Fruit fly (Drosophila melanogaster): Measurements from ENCODE around the gene CG7557.

Gene CG7557

DNA sequence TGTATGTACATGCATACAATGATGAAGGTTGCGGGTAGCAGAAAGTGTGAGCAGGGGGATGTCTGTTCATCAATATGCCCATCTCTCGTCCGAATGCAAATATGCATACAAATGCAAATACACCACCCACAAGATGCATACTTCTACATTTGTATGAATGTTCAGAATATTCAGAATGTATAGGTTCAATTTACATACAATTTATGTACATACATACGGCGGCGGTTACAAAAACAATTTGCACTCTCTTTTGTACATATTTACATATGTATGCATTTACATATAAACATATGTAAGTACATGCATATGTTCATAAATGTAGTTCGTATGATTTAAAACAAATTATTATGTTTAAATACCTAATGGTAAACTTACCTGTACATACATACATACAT lies 46.9 kb downstream of the CG7557 start:
- TF ChIP-seq CG9705 (GFP tag; optimal IDR thresholded peaks at IDR 0.05), result no peak
- no peak for TF ChIP-seq Mio (GFP tag; optimal IDR thresholded peaks at IDR 0.05)
- no peak for TF ChIP-seq tai (GFP tag; optimal IDR thresholded peaks at IDR 0.05)
- TF ChIP-seq Dfd (GFP tag; optimal IDR thresholded peaks at IDR 0.05), result no peak
- no peak for TF ChIP-seq foxo (GFP tag; optimal IDR thresholded peaks at IDR 0.05)
- TF ChIP-seq N (GFP tag; optimal IDR thresholded peaks at IDR 0.05), result no peak
- no peak for TF ChIP-seq Jra (GFP tag; optimal IDR thresholded peaks at IDR 0.05)
- no peak for TF ChIP-seq CG32264 (GFP tag; optimal IDR thresholded peaks at IDR 0.05)
- no peak for TF ChIP-seq Dif (GFP tag; optimal IDR thresholded peaks at IDR 0.05; ENCODE audit: partially characterized antibody)
- TF ChIP-seq dl (GFP tag; optimal IDR thresholded peaks at IDR 0.05; ENCODE audit: insufficient read depth in 1 of 2, partially characterized antibody in 2 of 2), result no peak
- TF ChIP-seq sage (GFP tag; optimal IDR thresholded peaks at IDR 0.05), result no peak
- no peak for TF ChIP-seq woc (GFP tag; optimal IDR thresholded peaks at IDR 0.05)
- TF ChIP-seq jim (GFP tag; optimal IDR thresholded peaks at IDR 0.05), result no peak
- TF ChIP-seq CrebA (GFP tag; optimal IDR thresholded peaks at IDR 0.05; ENCODE audit: borderline replicate concordance), result no peak
- no peak for TF ChIP-seq pan (optimal IDR thresholded peaks at IDR 0.05)
- TF ChIP-seq sv (GFP tag; optimal IDR thresholded peaks at IDR 0.05), result no peak

DNA sequence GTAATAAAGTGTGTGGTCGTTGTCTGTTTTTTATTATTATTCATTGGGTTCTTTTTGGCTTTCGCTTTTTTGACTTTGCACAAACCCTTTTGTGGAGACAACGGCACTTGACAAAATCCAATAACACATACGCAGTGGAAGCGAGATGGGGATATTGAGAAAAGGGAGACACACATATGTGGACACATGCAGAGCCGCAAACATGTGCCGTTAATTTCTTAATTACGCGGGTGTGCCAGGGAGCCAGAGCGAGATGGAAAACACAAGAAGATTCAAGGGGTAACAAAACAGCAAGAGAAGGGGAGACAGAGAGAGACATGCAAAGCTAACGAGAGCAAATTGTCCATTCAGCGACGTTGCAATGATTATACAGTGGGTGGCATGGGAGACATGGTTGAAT lies 47.5 kb downstream of the CG7557 start:
- TF ChIP-seq Hr78 (GFP tag; optimal IDR thresholded peaks at IDR 0.05) (no peak), Dfd (GFP tag; optimal IDR thresholded peaks at IDR 0.05) (no peak), sage (GFP tag; optimal IDR thresholded peaks at IDR 0.05) (no peak), Vsx2 (GFP tag; optimal IDR thresholded peaks at IDR 0.05; ENCODE audit: partially characterized antibody) (peak; percentile 66), CG32264 (GFP tag; optimal IDR thresholded peaks at IDR 0.05) (no peak), dsf (GFP tag; optimal IDR thresholded peaks at IDR 0.05; ENCODE audit: borderline replicate concordance) (no peak), dmrt93B (GFP tag; optimal IDR thresholded peaks at IDR 0.05) (no peak), dl (GFP tag; optimal IDR thresholded peaks at IDR 0.05; ENCODE audit: insufficient read depth in 1 of 2, partially characterized antibody in 2 of 2) (no peak), GATAd (GFP tag; optimal IDR thresholded peaks at IDR 0.05) (no peak), lola (GFP tag; optimal IDR thresholded peaks at IDR 0.05) (no peak), psq (GFP tag; optimal IDR thresholded peaks at IDR 0.05) (peak; percentile 8), Rel (GFP tag; optimal IDR thresholded peaks at IDR 0.05) (no peak), Rel (tag; optimal IDR thresholded peaks at IDR 0.05) (peak; percentile 11), pan (optimal IDR thresholded peaks at IDR 0.05) (no peak), Dif (GFP tag; optimal IDR thresholded peaks at IDR 0.05; ENCODE audit: partially characterized antibody) (no peak), OdsH (GFP tag; optimal IDR thresholded peaks at IDR 0.05) (no peak), h (GFP tag; optimal IDR thresholded peaks at IDR 0.05) (no peak), N (GFP tag; optimal IDR thresholded peaks at IDR 0.05) (no peak), brk (GFP tag; optimal IDR thresholded peaks at IDR 0.05) (no peak), ey (GFP tag; optimal IDR thresholded peaks at IDR 0.05) (no peak), HLH106 (tag; optimal IDR thresholded peaks at IDR 0.05) (no peak), Hr83 (GFP tag; optimal IDR thresholded peaks at IDR 0.05; ENCODE audit: poor library complexity, severe bottlenecking) (no peak), rgr (GFP tag; optimal IDR thresholded peaks at IDR 0.05) (peak; percentile 28), usp (GFP tag; optimal IDR thresholded peaks at IDR 0.05) (no peak), Hnf4 (GFP tag; optimal IDR thresholded peaks at IDR 0.05) (no peak), jim (GFP tag; optimal IDR thresholded peaks at IDR 0.05) (no peak), Myc (optimal IDR thresholded peaks at IDR 0.05) (no peak), br (GFP tag; optimal IDR thresholded peaks at IDR 0.05) (peak; percentile 40), sv (GFP tag; optimal IDR thresholded peaks at IDR 0.05) (no peak), woc (GFP tag; optimal IDR thresholded peaks at IDR 0.05) (no peak), Mio (GFP tag; optimal IDR thresholded peaks at IDR 0.05) (no peak), CG9705 (GFP tag; optimal IDR thresholded peaks at IDR 0.05) (no peak), CrebA (GFP tag; optimal IDR thresholded peaks at IDR 0.05; ENCODE audit: borderline replicate concordance) (no peak), Sp1 (GFP tag; optimal IDR thresholded peaks at IDR 0.05) (no peak), tai (GFP tag; optimal IDR thresholded peaks at IDR 0.05) (no peak), fru (GFP tag; optimal IDR thresholded peaks at IDR 0.05) (no peak), Abd-B (GFP tag; optimal IDR thresholded peaks at IDR 0.05) (no peak), Jra (GFP tag; optimal IDR thresholded peaks at IDR 0.05) (no peak), foxo (GFP tag; optimal IDR thresholded peaks at IDR 0.05) (no peak)

All from whole organism, wandering third instar larva.